Fruit fly (Drosophila melanogaster) whole organism, embryonic: ENCODE results near the gene CG15741.

Source experiments
- Ada2b ChIP-seq: fragments of 200-800 bp; sonication (Bioruptor generic); IDR thresholded peaks from 2 replicates; pipeline ENCODE4 v1.3.6; 2022; ENCODE audit warnings: missing biosample characterization, missing genetic modification characterization
- Bdp1 ChIP-seq: fragments of 200-800 bp; sonication (Bioruptor generic); optimal IDR thresholded peaks from 3 replicates; lab custom pipeline; 2016; ENCODE audit warnings: missing biosample characterization, missing genetic modification characterization
- CG1024 ChIP-seq: fragments of 200-800 bp; sonication (Bioruptor generic); IDR thresholded peaks from 2 replicates; pipeline ENCODE4 v1.3.6; 2022; ENCODE audit warnings: missing biosample characterization, missing genetic modification characterization
- CG10462 ChIP-seq: fragments of 200-800 bp; sonication (Bioruptor generic); optimal IDR thresholded peaks from 2 replicates; lab custom pipeline; 2016; ENCODE audit warnings: missing biosample characterization, missing genetic modification characterization
- CG10565 ChIP-seq: fragments of 200-800 bp; sonication (Bioruptor generic); optimal IDR thresholded peaks from 3 replicates; lab custom pipeline; 2016; ENCODE audit warnings: missing biosample characterization, mild to moderate bottlenecking, missing genetic modification characterization
- CG10979 ChIP-seq: fragments of 200-800 bp; sonication (Bioruptor generic); optimal IDR thresholded peaks from 2 replicates; lab custom pipeline; 2018; ENCODE audit warnings: missing biosample characterization, mild to moderate bottlenecking, missing genetic modification characterization, moderate library complexity
- CG13775 ChIP-seq: fragments of 200-800 bp; sonication (Bioruptor generic); optimal IDR thresholded peaks from 3 replicates; lab custom pipeline; 2017; ENCODE audit warnings: missing biosample characterization, mild to moderate bottlenecking, missing genetic modification characterization
- CG17359 ChIP-seq: fragments of 200-800 bp; sonication (Bioruptor generic); optimal IDR thresholded peaks from 3 replicates; lab custom pipeline; 2018; ENCODE audit warnings: missing biosample characterization, mild to moderate bottlenecking, missing genetic modification characterization, moderate library complexity
- CG17802 ChIP-seq: fragments of 200-800 bp; sonication (Bioruptor generic); optimal IDR thresholded peaks from 2 replicates; lab custom pipeline; 2018; ENCODE audit warnings: missing biosample characterization, mild to moderate bottlenecking, missing genetic modification characterization, moderate library complexity
- CG31441 ChIP-seq: fragments of 200-800 bp; sonication (Bioruptor generic); IDR thresholded peaks from 2 replicates; pipeline ENCODE4 v1.3.6; 2022; ENCODE audit warnings: missing biosample characterization, missing genetic modification characterization
- CG33557 ChIP-seq: fragments of 200-800 bp; sonication (Bioruptor generic); optimal IDR thresholded peaks from 2 replicates; lab custom pipeline; 2019; ENCODE audit warnings: missing biosample characterization, mild to moderate bottlenecking, missing genetic modification characterization, moderate library complexity
- CG4424 ChIP-seq: fragments of 200-800 bp; sonication (Bioruptor generic); optimal IDR thresholded peaks from 3 replicates; lab custom pipeline; 2016; ENCODE audit warnings: missing biosample characterization, missing genetic modification characterization
- CG4707 ChIP-seq: fragments of 200-800 bp; sonication (Bioruptor generic); optimal IDR thresholded peaks from 2 replicates; lab custom pipeline; 2018; ENCODE audit warnings: missing biosample characterization, mild to moderate bottlenecking, missing genetic modification characterization, moderate library complexity
- CG4730 ChIP-seq: fragments of 200-800 bp; sonication (Bioruptor generic); IDR thresholded peaks from 2 replicates; pipeline ENCODE4 v1.3.6; 2022; ENCODE audit warnings: missing biosample characterization, missing genetic modification characterization
- CG4854 ChIP-seq: fragments of 200-800 bp; sonication (Bioruptor generic); optimal IDR thresholded peaks from 2 replicates; lab custom pipeline; 2016; ENCODE audit warnings: missing biosample characterization, missing genetic modification characterization, inconsistent platforms
- CG6791 ChIP-seq: fragments of 200-800 bp; sonication (Bioruptor generic); IDR thresholded peaks from 3 replicates; pipeline ENCODE4 v1.3.6; 2022; ENCODE audit warnings: missing biosample characterization, missing genetic modification characterization; ENCODE audit not compliant: partially characterized antibody
- CG9932 ChIP-seq: fragments of 200-800 bp; sonication (Bioruptor generic); IDR thresholded peaks from 2 replicates; pipeline ENCODE4 v1.3.6; 2022; ENCODE audit warnings: missing biosample characterization, missing genetic modification characterization
- Dek ChIP-seq: fragments of 200-800 bp; sonication (Bioruptor generic); optimal IDR thresholded peaks from 3 replicates; lab custom pipeline; 2019; ENCODE audit warnings: missing biosample characterization, mild to moderate bottlenecking, missing genetic modification characterization, moderate library complexity
- Dll ChIP-seq: fragments of 200-800 bp; sonication (Bioruptor generic); IDR thresholded peaks from 4 replicates; pipeline ENCODE4 v1.3.6; 2022; ENCODE audit warnings: missing biosample characterization, missing genetic modification characterization; ENCODE audit not compliant: partially characterized antibody
- Elba2 ChIP-seq: fragments of 200-800 bp; sonication (Bioruptor generic); optimal IDR thresholded peaks from 3 replicates; lab custom pipeline; 2016; ENCODE audit warnings: missing biosample characterization, missing genetic modification characterization
- Fer3 ChIP-seq: fragments of 200-800 bp; sonication (Bioruptor generic); optimal IDR thresholded peaks from 2 replicates; lab custom pipeline; 2018; ENCODE audit warnings: missing biosample characterization, mild to moderate bottlenecking, missing genetic modification characterization, moderate library complexity
- HmgZ ChIP-seq: fragments of 200-800 bp; sonication (Bioruptor generic); optimal IDR thresholded peaks from 2 replicates; lab custom pipeline; 2018; ENCODE audit warnings: missing biosample characterization, mild to moderate bottlenecking, missing genetic modification characterization
- Lim3 ChIP-seq: fragments of 200-800 bp; sonication (Bioruptor generic); IDR thresholded peaks from 2 replicates; pipeline ENCODE4 v1.3.6; 2022; ENCODE audit warnings: missing biosample characterization, missing genetic modification characterization
- Myb ChIP-seq: fragments of 200-800 bp; sonication (Bioruptor generic); optimal IDR thresholded peaks from 2 replicates; lab custom pipeline; 2016; ENCODE audit warnings: missing biosample characterization, missing genetic modification characterization
- NfI ChIP-seq: fragments of 200-800 bp; sonication (Bioruptor generic); optimal IDR thresholded peaks from 3 replicates; lab custom pipeline; 2018; ENCODE audit warnings: missing biosample characterization, mild to moderate bottlenecking, missing genetic modification characterization, moderate library complexity
- Oli ChIP-seq: fragments of 200-800 bp; sonication (Bioruptor generic); optimal IDR thresholded peaks from 2 replicates; lab custom pipeline; 2018; ENCODE audit warnings: missing biosample characterization, mild to moderate bottlenecking, missing genetic modification characterization, moderate library complexity
- Sox100B ChIP-seq: fragments of 200-800 bp; sonication (Bioruptor generic); optimal IDR thresholded peaks from 3 replicates; lab custom pipeline; 2018; ENCODE audit warnings: missing biosample characterization, mild to moderate bottlenecking, missing genetic modification characterization
- bab2 ChIP-seq: fragments of 200-800 bp; sonication (Bioruptor generic); optimal IDR thresholded peaks from 2 replicates; lab custom pipeline; 2016; ENCODE audit warnings: missing biosample characterization, missing genetic modification characterization
- bcd ChIP-seq: fragments of 200-800 bp; sonication (Bioruptor generic); optimal IDR thresholded peaks from 2 replicates; lab custom pipeline; 2017; ENCODE audit warnings: missing biosample characterization, mild to moderate bottlenecking, missing genetic modification characterization
- exex ChIP-seq: fragments of 200-800 bp; sonication (Bioruptor generic); optimal IDR thresholded peaks from 4 replicates; lab custom pipeline; 2018; ENCODE audit warnings: missing biosample characterization, mild to moderate bottlenecking, missing genetic modification characterization, moderate library complexity
- ham ChIP-seq: fragments of 200-800 bp; sonication (Bioruptor generic); IDR thresholded peaks from 2 replicates; pipeline ENCODE4 v1.3.6; 2022; ENCODE audit warnings: missing biosample characterization, missing genetic modification characterization
- hbn ChIP-seq: fragments of 200-800 bp; sonication (Bioruptor generic); IDR thresholded peaks from 2 replicates; pipeline ENCODE4 v1.3.6; 2022; ENCODE audit warnings: missing biosample characterization, missing genetic modification characterization; ENCODE audit not compliant: partially characterized antibody
- hth ChIP-seq: fragments of >200 bp; optimal IDR thresholded peaks from 2 replicates; lab custom pipeline; 2017; ENCODE audit warnings: inconsistent platforms
- ind ChIP-seq: fragments of 200-800 bp; sonication (Bioruptor generic); optimal IDR thresholded peaks from 3 replicates; lab custom pipeline; 2016; ENCODE audit warnings: missing biosample characterization, missing genetic modification characterization
- insv ChIP-seq, 2 experiments: fragments of 200-800 bp; sonication (Bioruptor generic); optimal IDR thresholded peaks; 3 replicates each; lab custom pipeline; 2016 to 2018; ENCODE audit warnings: missing biosample characterization in 2 of 2, missing genetic modification characterization in 2 of 2
- klu ChIP-seq: fragments of 200-800 bp; sonication (Bioruptor generic); IDR thresholded peaks from 2 replicates; pipeline ENCODE4 v1.3.6; 2022; ENCODE audit warnings: missing biosample characterization, missing genetic modification characterization
- lola ChIP-seq, 3 experiments: fragments of >200 bp in 2 of 3; fragments of 200-800 bp in 1 of 3; sonication (Bioruptor generic) in 1 of 3; optimal IDR thresholded peaks; 2 replicates each; lab custom pipeline; 2017 to 2019; ENCODE audit warnings: missing biosample characterization in 3 of 3, missing genetic modification characterization in 3 of 3, mild to moderate bottlenecking in 1 of 3, moderate library complexity in 1 of 3
- lov ChIP-seq, 2 experiments: fragments of 200-800 bp in 1 of 2; fragments of >200 bp in 1 of 2; sonication (Bioruptor generic) in 1 of 2; IDR thresholded peaks in 1 of 2; optimal IDR thresholded peaks in 1 of 2; 2 replicates in 1 of 2; 3 replicates in 1 of 2; pipeline versions ENCODE4 v1.3.6 to Lab custom; 2017 to 2022; ENCODE audit warnings: missing biosample characterization in 1 of 2, missing genetic modification characterization in 1 of 2
- mam ChIP-seq: fragments of 200-800 bp; sonication (Bioruptor generic); optimal IDR thresholded peaks from 3 replicates; lab custom pipeline; 2016; ENCODE audit warnings: missing biosample characterization, missing genetic modification characterization
- nerfin-1 ChIP-seq: fragments of 200-800 bp; sonication (Bioruptor generic); optimal IDR thresholded peaks from 3 replicates; lab custom pipeline; 2019; ENCODE audit warnings: missing biosample characterization, mild to moderate bottlenecking, missing genetic modification characterization, moderate library complexity
- org-1 ChIP-seq: fragments of 200-800 bp; sonication (Bioruptor generic); optimal IDR thresholded peaks from 2 replicates; lab custom pipeline; 2017; ENCODE audit warnings: missing biosample characterization, missing genetic modification characterization
- pho ChIP-seq: fragments of 200-800 bp; sonication (Bioruptor generic); optimal IDR thresholded peaks from 2 replicates; lab custom pipeline; 2016; ENCODE audit warnings: missing biosample characterization, missing genetic modification characterization
- row ChIP-seq: fragments of 200-800 bp; sonication (Bioruptor generic); IDR thresholded peaks from 3 replicates; pipeline ENCODE4 v1.3.6; 2022; ENCODE audit warnings: missing biosample characterization, missing genetic modification characterization
- schlank ChIP-seq: fragments of 200-800 bp; sonication (Bioruptor generic); optimal IDR thresholded peaks from 2 replicates; lab custom pipeline; 2018; ENCODE audit warnings: missing biosample characterization, mild to moderate bottlenecking, missing genetic modification characterization
- sens-2 ChIP-seq: fragments of 200-800 bp; sonication (Bioruptor generic); IDR thresholded peaks from 2 replicates; pipeline ENCODE4 v1.3.6; 2022; ENCODE audit warnings: missing biosample characterization, missing genetic modification characterization
- shn ChIP-seq: fragments of 200-800 bp; sonication (Bioruptor generic); optimal IDR thresholded peaks from 3 replicates; lab custom pipeline; 2016; ENCODE audit warnings: missing biosample characterization, missing genetic modification characterization
- slbo ChIP-seq: fragments of 200-800 bp; sonication (Bioruptor generic); IDR thresholded peaks from 2 replicates; pipeline ENCODE4 v1.3.6; 2022; ENCODE audit warnings: missing biosample characterization, missing genetic modification characterization
- sna ChIP-seq: fragments of 200-800 bp; sonication (Bioruptor generic); IDR thresholded peaks from 2 replicates; pipeline ENCODE4 v1.3.6; 2022; ENCODE audit warnings: missing biosample characterization, missing genetic modification characterization; ENCODE audit not compliant: partially characterized antibody
- ssp ChIP-seq: fragments of 200-800 bp; sonication (Bioruptor generic); IDR thresholded peaks from 2 replicates; pipeline ENCODE4 v1.3.6; 2022; ENCODE audit warnings: missing biosample characterization, missing genetic modification characterization
- twi ChIP-seq: fragments of 200-800 bp; optimal IDR thresholded peaks from 2 replicates; lab custom pipeline; 2019; ENCODE audit warnings: missing biosample characterization, mild to moderate bottlenecking, missing genetic modification characterization, moderate library complexity
- zfh2 ChIP-seq: fragments of 200-800 bp; sonication (Bioruptor generic); optimal IDR thresholded peaks from 2 replicates; lab custom pipeline; 2016; ENCODE audit warnings: missing biosample characterization, missing genetic modification characterization

CG15741 gene

DNA sequence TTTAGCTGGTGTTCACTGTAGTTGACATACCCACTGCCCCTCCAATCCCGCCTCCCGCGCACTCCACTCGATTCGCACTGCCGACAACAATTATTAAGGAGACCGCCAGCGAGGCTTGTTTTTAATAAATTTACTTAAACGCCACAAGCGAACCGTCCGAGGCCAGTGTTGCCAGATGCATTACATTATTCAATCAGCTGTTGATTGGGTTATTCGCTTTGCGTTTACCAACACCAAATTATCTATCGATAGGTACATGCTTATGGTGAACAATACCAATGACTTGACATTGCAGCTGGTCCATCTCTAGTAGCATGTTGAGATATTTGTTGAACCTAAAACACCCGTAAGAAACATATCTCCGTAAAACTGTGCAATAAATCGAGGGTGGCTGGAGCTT lies 49.1 kb upstream of the CG15741 start, which contains the start of the genes CG10353 and SelG (continued):
- TF ChIP-seq row (peak; percentile 58), CG4424 (GFP tag; lab: Kevin White, UChicago) (peak; percentile 27), Fer3 (tag; lab: Kevin White, UChicago) (no peak), CG1024 (no peak), Ada2b (GFP tag; lab: Robert Waterston, UW) (no peak), CG33557 (GFP tag; lab: Kevin White, UChicago) (no peak), CG4854 (no peak), pho (GFP tag; lab: Kevin White, UChicago) (no peak), CG6791 (GFP tag; lab: Robert Waterston, UW) (peak; percentile 87), Elba2 (GFP tag; lab: Kevin White, UChicago) (no peak), CG31441 (GFP tag; lab: Robert Waterston, UW) (no peak), CG17359 (tag; lab: Kevin White, UChicago) (no peak), Oli (no peak), hth (lab: Kevin White, UChicago) (no peak), HmgZ (tag; lab: Kevin White, UChicago) (peak; percentile 69), sens-2 (GFP tag; lab: Robert Waterston, UW) (no peak), NfI (peak; percentile 26), nerfin-1 (tag; lab: Kevin White, UChicago) (peak; percentile 48), ham (GFP tag; lab: Robert Waterston, UW) (no peak), CG9932 (GFP tag; lab: Robert Waterston, UW) (peak; percentile 67), shn (GFP tag; lab: Kevin White, UChicago) (no peak), CG10565 (GFP tag; lab: Kevin White, UChicago) (no peak), ind (peak; percentile 34), CG10462 (GFP tag; lab: Kevin White, UChicago) (no peak), CG4730 (no peak), klu (GFP tag; lab: Robert Waterston, UW) (no peak), twi (tag; lab: Kevin White, UChicago) (peak; percentile 4), lov (optimal IDR thresholded peaks at IDR 0.05; lab: Kevin White, UChicago) (no peak), lov (GFP tag; IDR thresholded peaks at IDR 0.05; lab: Robert Waterston, UW) (no peak), CG10979 (tag; lab: Kevin White, UChicago) (no peak), slbo (peak; percentile 63), CG4707 (GFP tag; lab: Kevin White, UChicago) (no peak), bab2 (GFP tag; lab: Kevin White, UChicago) (peak; percentile 37), mam (GFP tag; lab: Kevin White, UChicago) (peak; percentile 72), Lim3 (no peak), Sox100B (GFP tag; lab: Kevin White, UChicago) (no peak), CG13775 (GFP tag; lab: Kevin White, UChicago) (no peak), org-1 (GFP tag; lab: Kevin White, UChicago) (no peak), exex (tag; lab: Kevin White, UChicago) (peak; percentile 11), hbn (GFP tag; lab: Robert Waterston, UW) (peak; percentile 86), bcd (GFP tag; lab: Kevin White, UChicago) (peak; percentile 26), schlank (no peak), zfh2 (peak; percentile 58), sna (GFP tag; lab: Robert Waterston, UW) (peak; percentile 76), CG17802 (tag; lab: Kevin White, UChicago) (no peak), lola (GFP tag; optimal IDR thresholded peaks at IDR 0.05; lab: Kevin White, UChicago) (no peak), Dek (tag; lab: Kevin White, UChicago) (no peak), Dll (GFP tag; lab: Robert Waterston, UW) (peak; percentile 78), ssp (no peak), Bdp1 (peak; percentile 51), insv (GFP tag; optimal IDR thresholded peaks at IDR 0.05; lab: Kevin White, UChicago) (no peak), Myb (GFP tag; lab: Kevin White, UChicago) (peak; percentile 59)
